Worm (Caenorhabditis elegans) whole organism, L1 larva: Measurements from ENCODE around the gene R04B5.6.
A peak's percentile ranks its signal among the peaks of the same experiment; 100 is the strongest.

Experiments
- C16A3.4 ChIP-seq: fragments of 150-350 bp; optimal IDR thresholded peaks from 2 replicates; lab custom pipeline; 2014; ENCODE audit warnings: missing biosample characterization, missing genetic modification characterization
- C34B4.2 ChIP-seq: sonication (generic microtip); optimal IDR thresholded peaks from 2 replicates; lab custom pipeline; 2017; ENCODE audit warnings: mild to moderate bottlenecking, missing genetic modification characterization, missing compliant biosample characterization
- F16B12.6 ChIP-seq: fragments of 150-350 bp; optimal IDR thresholded peaks from 2 replicates; lab custom pipeline; 2014; ENCODE audit warnings: missing biosample characterization, missing genetic modification characterization
- Y116A8C.19 ChIP-seq: sonication (generic microtip); optimal IDR thresholded peaks from 2 replicates; lab custom pipeline; 2016; ENCODE audit warnings: missing compliant biosample characterization, missing genetic modification characterization, borderline replicate concordance
- aha-1 ChIP-seq: fragments of 150-350 bp; optimal IDR thresholded peaks from 2 replicates; lab custom pipeline; 2014; ENCODE audit warnings: missing biosample characterization, missing genetic modification characterization
- ama-1 ChIP-seq: fragments of 150-350 bp; optimal IDR thresholded peaks from 2 replicates; lab custom pipeline; 2014
- ceh-63 ChIP-seq: fragments of 200-800 bp; sonication (Bioruptor generic); optimal IDR thresholded peaks from 2 replicates; lab custom pipeline; 2018; ENCODE audit warnings: mild to moderate bottlenecking, missing genetic modification characterization, missing compliant biosample characterization
- ceh-8 ChIP-seq: fragments of 200-800 bp; sonication (Bioruptor generic); optimal IDR thresholded peaks from 2 replicates; lab custom pipeline; 2018; ENCODE audit warnings: mild to moderate bottlenecking, missing genetic modification characterization, moderate library complexity, missing compliant biosample characterization
- ceh-82 ChIP-seq, 3 experiments: fragments of 150-350 bp in 1 of 3; sonication (generic microtip) in 2 of 3; optimal IDR thresholded peaks; 2 replicates each; lab custom pipeline; 2014 to 2017; ENCODE audit warnings: missing biosample characterization in 3 of 3, missing genetic modification characterization in 3 of 3
- ceh-90 ChIP-seq: sonication (generic microtip); optimal IDR thresholded peaks from 2 replicates; lab custom pipeline; 2016; ENCODE audit warnings: missing genetic modification characterization, missing compliant biosample characterization
- dsc-1 ChIP-seq: sonication (generic microtip); optimal IDR thresholded peaks from 2 replicates; lab custom pipeline; 2016; ENCODE audit warnings: mild to moderate bottlenecking, missing genetic modification characterization, missing compliant biosample characterization
- efl-1 ChIP-seq, 4 experiments: fragments of 150-350 bp; optimal IDR thresholded peaks in 3 of 4; peaks in 1 of 4; 1 replicate in 1 of 4; 2 replicates in 3 of 4; lab custom pipeline; 2014; ENCODE audit warnings: missing biosample characterization in 2 of 4, missing genetic modification characterization in 2 of 4, missing genetic modification reagents in 2 of 4
- egl-13 ChIP-seq: sonication (generic microtip); optimal IDR thresholded peaks from 2 replicates; lab custom pipeline; 2016; ENCODE audit warnings: missing genotype, missing genetic modification reagents, missing genetic modification characterization, missing compliant biosample characterization
- egl-27 ChIP-seq, 2 experiments: fragments of 150-350 bp in 1 of 2; sonication (generic microtip); optimal IDR thresholded peaks; 3 replicates each; lab custom pipeline; 2017 to 2018; ENCODE audit warnings: missing biosample characterization in 2 of 2, missing genetic modification characterization in 2 of 2, missing genetic modification reagents in 2 of 2
- elt-3 ChIP-seq, 6 experiments: fragments of 150-350 bp in 1 of 6; sonication (generic microtip); optimal IDR thresholded peaks; 2 replicates each; lab custom pipeline; 2017 to 2018; ENCODE audit warnings: missing biosample characterization in 6 of 6, missing genetic modification characterization in 6 of 6, inconsistent platforms in 1 of 6
- fkh-10 ChIP-seq: sonication (generic microtip); optimal IDR thresholded peaks from 2 replicates; lab custom pipeline; 2017; ENCODE audit warnings: missing biosample characterization, missing genetic modification reagents, missing genetic modification characterization
- fkh-4 ChIP-seq: sonication (generic microtip); optimal IDR thresholded peaks from 2 replicates; lab custom pipeline; 2016; ENCODE audit warnings: missing compliant biosample characterization, missing genetic modification characterization, borderline replicate concordance
- fkh-8 ChIP-seq: sonication (generic microtip); optimal IDR thresholded peaks from 2 replicates; lab custom pipeline; 2016; ENCODE audit warnings: mild to moderate bottlenecking, missing genetic modification characterization, missing compliant biosample characterization
- fos-1 ChIP-seq: fragments of 150-350 bp; optimal IDR thresholded peaks from 2 replicates; lab custom pipeline; 2014; ENCODE audit warnings: missing biosample characterization, missing genetic modification characterization
- hlh-4 ChIP-seq: sonication (generic microtip); optimal IDR thresholded peaks from 2 replicates; lab custom pipeline; 2016; ENCODE audit warnings: mild to moderate bottlenecking, missing genetic modification characterization, missing compliant biosample characterization
- hpl-2 ChIP-seq: fragments of 150-350 bp; optimal IDR thresholded peaks from 2 replicates; lab custom pipeline; 2014; ENCODE audit warnings: missing biosample characterization, missing genetic modification reagents, missing genetic modification characterization
- isw-1 ChIP-seq: fragments of 200-800 bp; sonication (Bioruptor generic); IDR thresholded peaks from 2 replicates; pipeline ENCODE4 v1.3.6; 2022; ENCODE audit warnings: missing genetic modification characterization, missing compliant biosample characterization
- lin-35 ChIP-seq, 2 experiments: fragments of 150-350 bp; optimal IDR thresholded peaks; 2 replicates each; lab custom pipeline; 2014; ENCODE audit warnings: missing biosample characterization in 2 of 2, missing genetic modification characterization in 2 of 2, missing genetic modification reagents in 2 of 2
- lin-39 ChIP-seq: fragments of 150-350 bp; optimal IDR thresholded peaks from 2 replicates; lab custom pipeline; 2014; ENCODE audit warnings: missing biosample characterization, missing genetic modification reagents, missing genetic modification characterization
- lir-3 ChIP-seq: sonication (generic microtip); optimal IDR thresholded peaks from 2 replicates; lab custom pipeline; 2016; ENCODE audit warnings: mild to moderate bottlenecking, missing genetic modification characterization, moderate library complexity, missing compliant biosample characterization; ENCODE audit not compliant: poor library complexity
- mab-9 ChIP-seq: fragments of 200-800 bp; sonication (Bioruptor generic); IDR thresholded peaks from 2 replicates; pipeline ENCODE4 v1.3.6; 2022; ENCODE audit warnings: missing genetic modification reagents, missing genetic modification characterization, missing compliant biosample characterization
- mdl-1 ChIP-seq, 2 experiments: fragments of 150-350 bp; optimal IDR thresholded peaks; 2 replicates each; lab custom pipeline; 2014 to 2017; ENCODE audit warnings: missing biosample characterization in 2 of 2, missing genetic modification characterization in 2 of 2, inconsistent platforms in 1 of 2
- mef-2 ChIP-seq: fragments of 150-350 bp; optimal IDR thresholded peaks from 2 replicates; lab custom pipeline; 2014; ENCODE audit warnings: missing biosample characterization, missing genetic modification characterization
- mep-1 ChIP-seq: fragments of 150-350 bp; optimal IDR thresholded peaks from 2 replicates; lab custom pipeline; 2014; ENCODE audit warnings: missing biosample characterization, missing genetic modification characterization
- nhr-11 ChIP-seq: fragments of 150-350 bp; optimal IDR thresholded peaks from 2 replicates; lab custom pipeline; 2014; ENCODE audit warnings: missing biosample characterization, missing genetic modification characterization
- nhr-237 ChIP-seq: fragments of 150-350 bp; optimal IDR thresholded peaks from 2 replicates; lab custom pipeline; 2014; ENCODE audit warnings: missing biosample characterization, missing genetic modification characterization
- nhr-47 ChIP-seq: sonication (generic microtip); optimal IDR thresholded peaks from 2 replicates; lab custom pipeline; 2016; ENCODE audit warnings: mild to moderate bottlenecking, missing genetic modification characterization, moderate library complexity, missing compliant biosample characterization
- nhr-76 ChIP-seq: sonication (generic microtip); optimal IDR thresholded peaks from 2 replicates; lab custom pipeline; 2017; ENCODE audit warnings: missing biosample characterization, missing genetic modification characterization
- nhr-77 ChIP-seq: fragments of 150-350 bp; optimal IDR thresholded peaks from 2 replicates; lab custom pipeline; 2014; ENCODE audit warnings: missing biosample characterization, missing genetic modification characterization
- nhr-84 ChIP-seq: sonication (generic microtip); optimal IDR thresholded peaks from 2 replicates; lab custom pipeline; 2017; ENCODE audit warnings: missing biosample characterization, missing genetic modification characterization
- nhr-90 ChIP-seq: sonication (generic microtip); optimal IDR thresholded peaks from 2 replicates; lab custom pipeline; 2016; ENCODE audit warnings: mild to moderate bottlenecking, missing genetic modification characterization, missing compliant biosample characterization; ENCODE audit not compliant: poor library complexity
- pag-3 ChIP-seq: sonication (generic microtip); optimal IDR thresholded peaks from 2 replicates; lab custom pipeline; 2017; ENCODE audit warnings: missing genetic modification characterization, mild to moderate bottlenecking, missing compliant biosample characterization, antibody characterized with exemption, borderline replicate concordance; ENCODE audit not compliant: insufficient read depth
- pax-3 ChIP-seq: fragments of 200-800 bp; sonication (Bioruptor generic); optimal IDR thresholded peaks from 2 replicates; lab custom pipeline; 2018; ENCODE audit warnings: mild to moderate bottlenecking, missing genetic modification characterization, moderate library complexity, missing compliant biosample characterization
- pqm-1 ChIP-seq: sonication (generic microtip); optimal IDR thresholded peaks from 3 replicates; lab custom pipeline; 2017; ENCODE audit warnings: missing biosample characterization, missing genetic modification characterization
- skn-1 ChIP-seq: fragments of 150-350 bp; optimal IDR thresholded peaks from 2 replicates; lab custom pipeline; 2014; ENCODE audit warnings: missing biosample characterization, missing genetic modification characterization
- snu-23 ChIP-seq: sonication (generic microtip); optimal IDR thresholded peaks from 2 replicates; lab custom pipeline; 2016; ENCODE audit warnings: missing genetic modification characterization, missing compliant biosample characterization
- sox-4 ChIP-seq: sonication (generic microtip); optimal IDR thresholded peaks from 2 replicates; lab custom pipeline; 2016; ENCODE audit warnings: missing genetic modification characterization, missing compliant biosample characterization
- swsn-7 ChIP-seq: sonication (generic microtip); optimal IDR thresholded peaks from 2 replicates; lab custom pipeline; 2016; ENCODE audit warnings: missing genetic modification characterization, missing compliant biosample characterization
- tbx-2 ChIP-seq: sonication (generic microtip); optimal IDR thresholded peaks from 2 replicates; lab custom pipeline; 2016; ENCODE audit warnings: missing genetic modification characterization, missing compliant biosample characterization
- unc-130 ChIP-seq: fragments of 150-350 bp; optimal IDR thresholded peaks from 2 replicates; lab custom pipeline; 2017; ENCODE audit warnings: missing biosample characterization, missing genetic modification characterization, inconsistent platforms
- unc-30 ChIP-seq: sonication (generic microtip); optimal IDR thresholded peaks from 2 replicates; lab custom pipeline; 2017; ENCODE audit warnings: missing biosample characterization, missing genetic modification characterization
- unc-62 ChIP-seq: fragments of 150-350 bp; optimal IDR thresholded peaks from 2 replicates; lab custom pipeline; 2014; ENCODE audit warnings: missing biosample characterization, missing genetic modification reagents, missing genetic modification characterization
- unc-98 ChIP-seq: fragments of 200-800 bp; sonication (Bioruptor generic); IDR thresholded peaks from 2 replicates; pipeline ENCODE4 v1.3.6; 2022; ENCODE audit warnings: missing genetic modification characterization, missing compliant biosample characterization
- vab-15 ChIP-seq: sonication (generic microtip); optimal IDR thresholded peaks from 2 replicates; lab custom pipeline; 2017; ENCODE audit warnings: missing genotype, mild to moderate bottlenecking, missing genetic modification characterization, missing compliant biosample characterization
- xbp-1 ChIP-seq: sonication (generic microtip); optimal IDR thresholded peaks from 2 replicates; lab custom pipeline; 2016; ENCODE audit warnings: missing genetic modification characterization, missing compliant biosample characterization
- zag-1 ChIP-seq: fragments of 150-350 bp; optimal IDR thresholded peaks from 2 replicates; lab custom pipeline; 2014; ENCODE audit warnings: missing biosample characterization, missing genetic modification characterization
- zip-4 ChIP-seq: fragments of 200-800 bp; sonication (Bioruptor generic); optimal IDR thresholded peaks from 2 replicates; lab custom pipeline; 2018; ENCODE audit warnings: mild to moderate bottlenecking, missing genetic modification characterization, moderate library complexity, missing compliant biosample characterization
- ztf-11 ChIP-seq, 2 experiments: sonication (generic microtip); optimal IDR thresholded peaks; 2 replicates each; lab custom pipeline; 2016 to 2017; ENCODE audit warnings: missing genetic modification characterization in 2 of 2, missing biosample characterization in 1 of 2, missing compliant biosample characterization in 1 of 2

The R04B5.6 gene

DNA sequence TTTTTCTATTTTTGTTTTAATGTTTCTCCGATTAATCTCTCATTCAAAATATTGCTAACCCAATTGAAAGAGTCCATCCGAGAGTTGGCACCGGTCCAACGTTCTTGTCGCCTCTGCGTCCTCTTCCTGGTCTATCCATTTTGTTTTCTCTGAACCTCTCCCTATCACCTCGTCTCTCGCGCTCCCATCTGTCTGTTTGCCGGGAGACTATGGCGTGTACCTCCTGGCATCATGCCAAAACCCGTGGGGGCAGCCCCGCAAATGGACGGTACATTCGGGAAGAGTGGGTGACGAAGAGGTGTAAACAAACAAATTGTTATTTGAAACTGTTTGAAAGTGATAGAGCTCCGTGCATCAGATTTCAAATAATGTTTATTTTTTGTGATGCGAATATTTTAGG is 48.7 kb upstream of the R04B5.6 start, which contains the start of gene T06E8.2 (continued):
- TF ChIP-seq nhr-11 (tag; lab: Kevin White, UChicago) (no peak), unc-98 (GFP tag; lab: Robert Waterston, UW) (no peak), efl-1 (optimal IDR thresholded peaks at IDR 0.05; lab: Kevin White, UChicago) (peak; percentile 40 to 44), efl-1 (GFP tag; optimal IDR thresholded peaks at IDR 0.05 in 1 of 2; lab: Kevin White, UChicago) (peak; percentile 15 to 74), Y116A8C.19 (tag; lab: Kevin White, UChicago) (no peak), lin-35 (GFP tag; optimal IDR thresholded peaks at IDR 0.05; lab: Kevin White, UChicago) (peak; percentile 32 to 40), fkh-4 (peak; percentile 37), elt-3 (tag; optimal IDR thresholded peaks at IDR 0.05; lab: Kevin White, UChicago) (no peak), pqm-1 (tag; lab: Kevin White, UChicago) (no peak), zag-1 (no peak), mab-9 (GFP tag; lab: Robert Waterston, UW) (no peak), lir-3 (tag; lab: Kevin White, UChicago) (no peak), tbx-2 (tag; lab: Kevin White, UChicago) (peak; percentile 52), ceh-90 (tag; lab: Kevin White, UChicago) (no peak), nhr-237 (no peak), egl-13 (tag; lab: Kevin White, UChicago) (no peak), F16B12.6 (tag; lab: Kevin White, UChicago) (no peak), nhr-84 (tag; lab: Kevin White, UChicago) (no peak), mdl-1 (tag; optimal IDR thresholded peaks at IDR 0.05; lab: Kevin White, UChicago) (peak in 1 of 2 experiments; percentile 64), fkh-8 (tag; lab: Kevin White, UChicago) (no peak), ztf-11 (tag; optimal IDR thresholded peaks at IDR 0.05; lab: Kevin White, UChicago) (peak in 1 of 2 experiments; percentile 10), ceh-8 (no peak), skn-1 (peak; percentile 49), C34B4.2 (no peak), mep-1 (tag; lab: Kevin White, UChicago) (peak; percentile 61), fkh-10 (GFP tag; lab: Kevin White, UChicago) (no peak), xbp-1 (tag; lab: Kevin White, UChicago) (peak; percentile 35), hpl-2 (GFP tag; lab: Kevin White, UChicago) (no peak), ama-1 (lab: Kevin White, UChicago) (no peak), vab-15 (tag; lab: Kevin White, UChicago) (no peak), ceh-82 (tag; optimal IDR thresholded peaks at IDR 0.05; lab: Kevin White, UChicago) (peak in 2 of 3 experiments; percentile 16 to 34), C16A3.4 (tag; lab: Kevin White, UChicago) (no peak), sox-4 (tag; lab: Kevin White, UChicago) (no peak), lin-39 (tag; lab: Kevin White, UChicago) (no peak), pag-3 (tag; lab: Kevin White, UChicago) (peak; percentile 86), zip-4 (no peak), nhr-77 (tag; lab: Kevin White, UChicago) (peak; percentile 38), egl-27 (tag; optimal IDR thresholded peaks at IDR 0.05; lab: Kevin White, UChicago) (peak in 1 of 2 experiments; percentile 15), mef-2 (tag; lab: Kevin White, UChicago) (no peak), swsn-7 (peak; percentile 58), nhr-47 (tag; lab: Kevin White, UChicago) (peak; percentile 48), ceh-63 (GFP tag; lab: Kevin White, UChicago) (no peak), unc-30 (tag; lab: Kevin White, UChicago) (no peak), isw-1 (GFP tag; lab: Robert Waterston, UW) (no peak), pax-3 (tag; lab: Kevin White, UChicago) (no peak), nhr-76 (tag; lab: Kevin White, UChicago) (no peak), unc-62 (no peak), nhr-90 (tag; lab: Kevin White, UChicago) (peak; percentile 18), hlh-4 (tag; lab: Kevin White, UChicago) (no peak), unc-130 (peak; percentile 67), aha-1 (tag; lab: Kevin White, UChicago) (no peak), snu-23 (GFP tag; lab: Kevin White, UChicago) (peak; percentile 72), fos-1 (tag; lab: Kevin White, UChicago) (no peak), dsc-1 (peak; percentile 80)
